Worm (Caenorhabditis elegans) whole organism, late embryonic: ENCODE measurements around the gene erp-44.3.

Source experiments
- C08G9.2 ChIP-seq: sonication (generic microtip); optimal IDR thresholded peaks from 2 replicates; lab custom pipeline; 2016; ENCODE audit warnings: mild to moderate bottlenecking, missing genetic modification characterization, moderate library complexity, missing compliant biosample characterization
- C38D4.7 ChIP-seq: fragments of 200-800 bp; sonication (Bioruptor generic); optimal IDR thresholded peaks from 2 replicates; lab custom pipeline; 2018; ENCODE audit warnings: mild to moderate bottlenecking, missing genetic modification characterization, moderate library complexity, missing compliant biosample characterization
- K02D7.2 ChIP-seq: sonication (generic microtip); optimal IDR thresholded peaks from 2 replicates; lab custom pipeline; 2017; ENCODE audit warnings: mild to moderate bottlenecking, missing genetic modification characterization, missing compliant biosample characterization
- T23F11.4 ChIP-seq: fragments of 200-800 bp; sonication (Bioruptor generic); optimal IDR thresholded peaks from 2 replicates; lab custom pipeline; 2018; ENCODE audit warnings: mild to moderate bottlenecking, missing genetic modification characterization, missing compliant biosample characterization
- ahr-1 ChIP-seq: sonication (generic microtip); optimal IDR thresholded peaks from 2 replicates; lab custom pipeline; 2016; ENCODE audit warnings: missing genetic modification characterization, missing compliant biosample characterization
- ama-1 ChIP-seq: fragments of 150-350 bp; optimal IDR thresholded peaks from 2 replicates; lab custom pipeline; 2014
- ceh-14 ChIP-seq: sonication (generic microtip); optimal IDR thresholded peaks from 2 replicates; lab custom pipeline; 2016; ENCODE audit warnings: missing genotype, missing genetic modification characterization, missing compliant biosample characterization
- ceh-18 ChIP-seq: sonication (generic microtip); optimal IDR thresholded peaks from 2 replicates; lab custom pipeline; 2016; ENCODE audit warnings: missing genetic modification characterization, missing compliant biosample characterization
- ceh-19 ChIP-seq: fragments of 200-800 bp; sonication (Bioruptor generic); optimal IDR thresholded peaks from 2 replicates; lab custom pipeline; 2018; ENCODE audit warnings: mild to moderate bottlenecking, missing genetic modification characterization, missing compliant biosample characterization
- ceh-2 ChIP-seq: sonication (generic microtip); optimal IDR thresholded peaks from 2 replicates; lab custom pipeline; 2016; ENCODE audit warnings: missing genotype, missing genetic modification characterization, missing compliant biosample characterization
- ceh-22 ChIP-seq: sonication (generic microtip); optimal IDR thresholded peaks from 2 replicates; lab custom pipeline; 2017; ENCODE audit warnings: missing biosample characterization, missing genetic modification characterization
- ceh-24 ChIP-seq: sonication (generic microtip); optimal IDR thresholded peaks from 2 replicates; lab custom pipeline; 2016; ENCODE audit warnings: mild to moderate bottlenecking, missing genetic modification characterization, missing compliant biosample characterization
- ceh-30 ChIP-seq: fragments of 150-350 bp; optimal IDR thresholded peaks from 2 replicates; lab custom pipeline; 2014; ENCODE audit warnings: missing biosample characterization, missing genetic modification characterization
- ceh-31 ChIP-seq: sonication (generic microtip); optimal IDR thresholded peaks from 2 replicates; lab custom pipeline; 2016; ENCODE audit warnings: missing genetic modification characterization, missing compliant biosample characterization
- ceh-34 ChIP-seq: sonication (generic microtip); optimal IDR thresholded peaks from 2 replicates; lab custom pipeline; 2016; ENCODE audit warnings: mild to moderate bottlenecking, missing genetic modification characterization, missing compliant biosample characterization
- ceh-6 ChIP-seq: fragments of 200-800 bp; sonication (Bioruptor generic); optimal IDR thresholded peaks from 2 replicates; lab custom pipeline; 2018; ENCODE audit warnings: mild to moderate bottlenecking, missing genetic modification characterization, missing compliant biosample characterization
- ceh-9 ChIP-seq: sonication (generic microtip); optimal IDR thresholded peaks from 2 replicates; lab custom pipeline; 2016; ENCODE audit warnings: mild to moderate bottlenecking, missing genetic modification characterization, inconsistent platforms, missing compliant biosample characterization
- dmd-4 ChIP-seq: sonication (generic microtip); optimal IDR thresholded peaks from 2 replicates; lab custom pipeline; 2016; ENCODE audit warnings: borderline replicate concordance, missing genetic modification characterization, missing compliant biosample characterization
- dve-1 ChIP-seq: sonication (generic microtip); optimal IDR thresholded peaks from 2 replicates; lab custom pipeline; 2017; ENCODE audit warnings: antibody characterized with exemption, mild to moderate bottlenecking, missing genetic modification characterization, missing compliant biosample characterization
- elt-2 ChIP-seq: sonication (generic microtip); optimal IDR thresholded peaks from 2 replicates; lab custom pipeline; 2016; ENCODE audit warnings: missing genetic modification reagents, missing genetic modification characterization, missing compliant biosample characterization
- elt-4 ChIP-seq: sonication (generic microtip); optimal IDR thresholded peaks from 2 replicates; lab custom pipeline; 2016; ENCODE audit warnings: missing genetic modification characterization, missing compliant biosample characterization
- ets-4 ChIP-seq: sonication (generic microtip); optimal IDR thresholded peaks from 2 replicates; lab custom pipeline; 2016; ENCODE audit warnings: missing genetic modification characterization, missing compliant biosample characterization
- eyg-1 ChIP-seq: sonication (generic microtip); optimal IDR thresholded peaks from 2 replicates; lab custom pipeline; 2016; ENCODE audit warnings: missing genotype, missing genetic modification characterization, missing compliant biosample characterization
- fax-1 ChIP-seq: sonication (generic microtip); optimal IDR thresholded peaks from 2 replicates; lab custom pipeline; 2016; ENCODE audit warnings: missing genotype, missing genetic modification characterization, missing compliant biosample characterization
- fkh-10 ChIP-seq: fragments of 150-350 bp; optimal IDR thresholded peaks from 2 replicates; lab custom pipeline; 2014; ENCODE audit warnings: missing biosample characterization, missing genetic modification reagents, missing genetic modification characterization
- fkh-6 ChIP-seq: sonication (generic microtip); optimal IDR thresholded peaks from 2 replicates; lab custom pipeline; 2016; ENCODE audit warnings: missing genetic modification characterization, missing compliant biosample characterization
- hlh-13 ChIP-seq: fragments of 200-800 bp; sonication (Bioruptor generic); optimal IDR thresholded peaks from 2 replicates; lab custom pipeline; 2018; ENCODE audit warnings: mild to moderate bottlenecking, missing genetic modification characterization, missing compliant biosample characterization
- hlh-15 ChIP-seq: sonication (generic microtip); optimal IDR thresholded peaks from 2 replicates; lab custom pipeline; 2016; ENCODE audit warnings: missing genetic modification characterization, missing compliant biosample characterization
- hlh-30 ChIP-seq: sonication (generic microtip); optimal IDR thresholded peaks from 2 replicates; lab custom pipeline; 2017; ENCODE audit warnings: antibody characterized with exemption, missing genetic modification characterization, missing compliant biosample characterization; ENCODE audit not compliant: insufficient read depth
- lin-11 ChIP-seq: fragments of 200-800 bp; sonication (Bioruptor generic); optimal IDR thresholded peaks from 2 replicates; lab custom pipeline; 2018; ENCODE audit warnings: mild to moderate bottlenecking, missing genetic modification characterization, missing compliant biosample characterization
- madf-2 ChIP-seq: sonication (generic microtip); optimal IDR thresholded peaks from 2 replicates; lab custom pipeline; 2017; ENCODE audit warnings: missing genetic modification characterization, missing compliant biosample characterization
- mec-3 ChIP-seq: sonication (generic microtip); optimal IDR thresholded peaks from 2 replicates; lab custom pipeline; 2016; ENCODE audit warnings: borderline replicate concordance, missing genetic modification characterization, missing compliant biosample characterization
- nfya-1 ChIP-seq: sonication (generic microtip); optimal IDR thresholded peaks from 2 replicates; lab custom pipeline; 2017; ENCODE audit warnings: missing genetic modification characterization, mild to moderate bottlenecking, missing compliant biosample characterization, antibody characterized with exemption, moderate library complexity
- nhr-11 ChIP-seq: fragments of 150-350 bp; optimal IDR thresholded peaks from 2 replicates; lab custom pipeline; 2014; ENCODE audit warnings: missing biosample characterization, missing genetic modification characterization
- nhr-232 ChIP-seq: sonication (generic microtip); optimal IDR thresholded peaks from 2 replicates; lab custom pipeline; 2016; ENCODE audit warnings: missing genetic modification characterization, missing compliant biosample characterization
- odd-2 ChIP-seq: sonication (generic microtip); optimal IDR thresholded peaks from 2 replicates; lab custom pipeline; 2017; ENCODE audit warnings: antibody characterized with exemption, mild to moderate bottlenecking, missing genetic modification characterization, missing compliant biosample characterization
- pag-3 ChIP-seq: sonication (generic microtip); optimal IDR thresholded peaks from 2 replicates; lab custom pipeline; 2016; ENCODE audit warnings: missing compliant biosample characterization, missing genetic modification characterization, borderline replicate concordance
- pax-1 ChIP-seq: fragments of 150-350 bp; optimal IDR thresholded peaks from 2 replicates; lab custom pipeline; 2014; ENCODE audit warnings: missing biosample characterization, missing genetic modification characterization
- pha-2 ChIP-seq: sonication (generic microtip); optimal IDR thresholded peaks from 2 replicates; lab custom pipeline; 2017; ENCODE audit warnings: mild to moderate bottlenecking, missing genetic modification characterization, missing compliant biosample characterization
- pha-4 ChIP-seq: fragments of 150-350 bp; optimal IDR thresholded peaks from 2 replicates; lab custom pipeline; 2018; ENCODE audit warnings: missing biosample characterization, missing genetic modification reagents, missing genetic modification characterization
- pqm-1 ChIP-seq: sonication (generic microtip); optimal IDR thresholded peaks from 2 replicates; lab custom pipeline; 2016; ENCODE audit warnings: missing genetic modification characterization, missing compliant biosample characterization
- ref-2 ChIP-seq: sonication (generic microtip); optimal IDR thresholded peaks from 2 replicates; lab custom pipeline; 2016; ENCODE audit warnings: missing genetic modification characterization, missing compliant biosample characterization
- rnt-1 ChIP-seq: sonication (generic microtip); optimal IDR thresholded peaks from 2 replicates; lab custom pipeline; 2016; ENCODE audit warnings: missing genetic modification characterization, missing compliant biosample characterization
- sox-4 ChIP-seq: sonication (generic microtip); optimal IDR thresholded peaks from 2 replicates; lab custom pipeline; 2017; ENCODE audit warnings: mild to moderate bottlenecking, missing genetic modification characterization, inconsistent platforms, missing compliant biosample characterization
- syd-9 ChIP-seq: sonication (generic microtip); optimal IDR thresholded peaks from 2 replicates; lab custom pipeline; 2016; ENCODE audit warnings: mild to moderate bottlenecking, missing genetic modification characterization, moderate library complexity, missing compliant biosample characterization
- tbx-2 ChIP-seq: sonication (generic microtip); optimal IDR thresholded peaks from 2 replicates; lab custom pipeline; 2016; ENCODE audit warnings: missing genetic modification characterization, missing compliant biosample characterization
- unc-42 ChIP-seq: sonication (generic microtip); optimal IDR thresholded peaks from 2 replicates; lab custom pipeline; 2016; ENCODE audit warnings: missing genotype, missing genetic modification characterization, missing compliant biosample characterization
- unc-55 ChIP-seq: sonication (generic microtip); optimal IDR thresholded peaks from 2 replicates; lab custom pipeline; 2017; ENCODE audit warnings: missing biosample characterization, missing genetic modification reagents, missing genetic modification characterization
- zip-5 ChIP-seq: sonication (generic microtip); optimal IDR thresholded peaks from 2 replicates; lab custom pipeline; 2016; ENCODE audit warnings: missing genetic modification characterization, missing compliant biosample characterization
- ztf-16 ChIP-seq: sonication (generic microtip); optimal IDR thresholded peaks from 2 replicates; lab custom pipeline; 2017; ENCODE audit warnings: missing genetic modification characterization, missing compliant biosample characterization

The erp-44.3 gene

DNA sequence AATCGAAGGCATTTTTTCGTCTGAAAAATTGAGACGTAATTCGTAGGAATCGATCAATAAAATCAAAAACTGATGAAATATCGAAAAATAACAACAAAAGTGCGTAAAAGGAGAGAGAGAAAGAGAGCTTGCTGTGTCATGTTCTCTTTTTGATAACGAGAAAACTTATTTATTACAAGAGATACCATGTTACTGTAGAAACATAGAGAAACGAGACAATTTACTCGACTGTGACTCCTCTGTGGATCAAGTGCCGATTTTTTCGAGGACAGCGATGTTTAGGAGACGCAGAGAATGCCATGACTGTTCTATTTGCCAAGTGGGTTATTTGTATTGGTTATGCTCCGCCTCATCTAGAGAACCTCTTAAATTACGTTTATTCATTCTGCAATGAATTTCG is 11.1 kb downstream of the erp-44.3 start, which contains the start of gene sph-1:
TSS of gene sph-1 (minus strand) at position 23 of the 400 bp plus-strand sequence.
- TF ChIP-seq pag-3 (tag; lab: Kevin White, UChicago) (no peak), ceh-24 (tag; lab: Kevin White, UChicago) (no peak), elt-2 (tag; lab: Kevin White, UChicago) (peak; percentile 58), pha-4 (tag; lab: Kevin White, UChicago) (no peak), elt-4 (no peak), unc-42 (no peak), zip-5 (tag; lab: Kevin White, UChicago) (no peak), dve-1 (peak; percentile 31), syd-9 (tag; lab: Kevin White, UChicago) (no peak), hlh-15 (tag; lab: Kevin White, UChicago) (no peak), sox-4 (tag; lab: Kevin White, UChicago) (no peak), lin-11 (tag; lab: Kevin White, UChicago) (no peak), ceh-14 (tag; lab: Kevin White, UChicago) (no peak), pax-1 (tag; lab: Kevin White, UChicago) (peak; percentile 74), fkh-6 (tag; lab: Kevin White, UChicago) (no peak)

- TF ChIP-seq T23F11.4 = no peak
- no peak for TF ChIP-seq madf-2 (tag; lab: Kevin White, UChicago)
- no peak for TF ChIP-seq mec-3 (tag; lab: Kevin White, UChicago)
- no peak for TF ChIP-seq nhr-11 (tag; lab: Kevin White, UChicago)
- TF ChIP-seq elt-2 (tag; lab: Kevin White, UChicago) = peak; percentile 36
- no peak for TF ChIP-seq sox-4 (tag; lab: Kevin White, UChicago)
- TF ChIP-seq ahr-1 = no peak
- no peak for TF ChIP-seq pqm-1 (tag; lab: Kevin White, UChicago)
- TF ChIP-seq ceh-9 (tag; lab: Kevin White, UChicago) = no peak
- TF ChIP-seq eyg-1 (tag; lab: Kevin White, UChicago) = no peak
- no peak for TF ChIP-seq K02D7.2
- no peak for TF ChIP-seq lin-11 (tag; lab: Kevin White, UChicago)
- TF ChIP-seq ets-4 (tag; lab: Kevin White, UChicago) = no peak
- no peak for TF ChIP-seq fax-1 (tag; lab: Kevin White, UChicago)
- no peak for TF ChIP-seq C38D4.7
- peak; percentile 60 for TF ChIP-seq nfya-1 (tag; lab: Kevin White, UChicago)
- peak; percentile 79 for TF ChIP-seq ceh-18 (tag; lab: Kevin White, UChicago)
- TF ChIP-seq ztf-16 (tag; lab: Kevin White, UChicago) = no peak
- no peak for TF ChIP-seq ceh-22 (tag; lab: Kevin White, UChicago)
- no peak for TF ChIP-seq dmd-4 (tag; lab: Kevin White, UChicago)
- TF ChIP-seq fkh-6 (tag; lab: Kevin White, UChicago) = no peak
- no peak for TF ChIP-seq nhr-232 (tag; lab: Kevin White, UChicago)
- TF ChIP-seq ceh-30 (tag; lab: Kevin White, UChicago) = no peak
- TF ChIP-seq unc-55 (GFP tag; lab: Kevin White, UChicago) = peak; percentile 17
- peak; percentile 50 for TF ChIP-seq rnt-1
- TF ChIP-seq ref-2 (tag; lab: Kevin White, UChicago) = peak; percentile 56
- peak; percentile 41 for TF ChIP-seq hlh-30 (tag; lab: Kevin White, UChicago)
- no peak for TF ChIP-seq odd-2 (tag; lab: Kevin White, UChicago)
- no peak for TF ChIP-seq hlh-15 (tag; lab: Kevin White, UChicago)
- no peak for TF ChIP-seq ceh-2 (tag; lab: Kevin White, UChicago)
- TF ChIP-seq pha-2 (tag; lab: Kevin White, UChicago) = no peak
- no peak for TF ChIP-seq pha-4 (tag; lab: Kevin White, UChicago)
- no peak for TF ChIP-seq hlh-13 (GFP tag; lab: Kevin White, UChicago)
- no peak for TF ChIP-seq C08G9.2 (tag; lab: Kevin White, UChicago)
- peak; percentile 55 for TF ChIP-seq tbx-2
- TF ChIP-seq fkh-10 = no peak
- TF ChIP-seq elt-4 = no peak
- peak; percentile 55 for TF ChIP-seq ceh-31
- TF ChIP-seq ama-1 = no peak
- peak; percentile 34 for TF ChIP-seq ceh-34 (tag; lab: Kevin White, UChicago)
- no peak for TF ChIP-seq dve-1
- TF ChIP-seq ceh-19 (GFP tag; lab: Kevin White, UChicago) = no peak
- TF ChIP-seq syd-9 (tag; lab: Kevin White, UChicago) = no peak
- no peak for TF ChIP-seq ceh-6 (GFP tag; lab: Kevin White, UChicago)
- no peak for TF ChIP-seq zip-5 (tag; lab: Kevin White, UChicago)
These were observed 13.6 kb downstream of the erp-44.3 start, which contains the start of the genes isp-1 and islo-1 for ce11 chrIV:8136005-8136512. isp-1 (minus strand) TSS chrIV:8136055. islo-1 (plus strand) TSS chrIV:8136389.
